Fruit fly (Drosophila melanogaster): ENCODE measurements around the gene CG15317.

The CG15317 gene

DNA sequence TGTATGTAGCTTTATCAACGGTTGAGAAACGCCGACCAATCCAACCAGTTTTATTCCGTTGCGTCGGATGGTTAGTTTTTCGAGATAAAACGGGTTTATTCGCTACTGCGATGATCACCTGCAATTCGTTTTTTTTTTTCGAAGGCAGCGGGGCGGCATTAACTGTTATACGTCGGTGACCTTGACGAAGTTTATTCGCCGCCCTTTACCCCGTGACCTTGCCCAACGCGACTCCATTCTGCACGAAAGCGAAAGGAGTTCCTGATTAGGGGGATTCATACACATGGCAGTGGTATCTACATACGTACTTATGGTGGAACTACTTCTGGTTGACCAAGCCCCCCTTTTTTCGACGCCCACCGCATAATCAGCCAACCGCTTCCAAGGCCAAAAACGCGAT, 24.2 kb upstream of the CG15317 start (continued):
- TF ChIP-seq disco-r (GFP tag; optimal IDR thresholded peaks at IDR 0.05): no peak
- TF ChIP-seq lmd (GFP tag; IDR thresholded peaks at IDR 0.05): no peak
- TF ChIP-seq CG9817 (tag; optimal IDR thresholded peaks at IDR 0.05): no peak
- no peak for TF ChIP-seq CG9932 (GFP tag; IDR thresholded peaks at IDR 0.05)
- TF ChIP-seq Doc2 (GFP tag; IDR thresholded peaks at IDR 0.05): no peak
- peak in 1 of 2 experiments; percentile 57 for TF ChIP-seq Hr78 (GFP tag; optimal IDR thresholded peaks at IDR 0.05)
- no peak for TF ChIP-seq lilli (GFP tag; optimal IDR thresholded peaks at IDR 0.05)
- no peak for TF ChIP-seq corto (GFP tag; optimal IDR thresholded peaks at IDR 0.05)
- TF ChIP-seq CG15601 (tag; optimal IDR thresholded peaks at IDR 0.05): no peak
- 0 out of 3 replicates have a peak, but pooled peaks have one; percentile 9 for TF ChIP-seq row (GFP tag; IDR thresholded peaks at IDR 0.05)
- TF ChIP-seq CG11560 (tag; IDR thresholded peaks at IDR 0.05): no peak
- TF ChIP-seq C15 (GFP tag; IDR thresholded peaks at IDR 0.05): no peak
- TF ChIP-seq CG31224 (GFP tag; IDR thresholded peaks at IDR 0.05): no peak
- no peak for TF ChIP-seq CG13296 (GFP tag; optimal IDR thresholded peaks at IDR 0.05)
- TF ChIP-seq ftz-f1 (GFP tag; optimal IDR thresholded peaks at IDR 0.05): peak; percentile 90
- no peak for TF ChIP-seq CG18599 (GFP tag; optimal IDR thresholded peaks at IDR 0.05)
- peak; percentile 10 for TF ChIP-seq Ets65A (GFP tag)
- TF ChIP-seq jigr1 (GFP tag; IDR thresholded peaks at IDR 0.05): no peak
- TF ChIP-seq CG4328 (GFP tag; optimal IDR thresholded peaks at IDR 0.05): no peak
- no peak for TF ChIP-seq CG32772 (GFP tag; IDR thresholded peaks at IDR 0.05)
- TF ChIP-seq z (GFP tag; IDR thresholded peaks at IDR 0.05): no peak
- TF ChIP-seq her (GFP tag; optimal IDR thresholded peaks at IDR 0.05): no peak
- no peak for TF ChIP-seq CG4707 (GFP tag; optimal IDR thresholded peaks at IDR 0.05)
- no peak for TF ChIP-seq sob (GFP tag; IDR thresholded peaks at IDR 0.05)
- TF ChIP-seq Blimp-1 (GFP tag; optimal IDR thresholded peaks at IDR 0.05): peak; percentile 85
- TF ChIP-seq wek (GFP tag; optimal IDR thresholded peaks at IDR 0.05): peak; percentile 61
- TF ChIP-seq CG17829 (tag; optimal IDR thresholded peaks at IDR 0.05): no peak
- peak; percentile 61 for TF ChIP-seq cwo (GFP tag; optimal IDR thresholded peaks at IDR 0.05)
- TF ChIP-seq tx (GFP tag; optimal IDR thresholded peaks at IDR 0.05): no peak
- TF ChIP-seq lab (GFP tag; optimal IDR thresholded peaks at IDR 0.05): peak; percentile 26
- no peak for TF ChIP-seq Awh (GFP tag; IDR thresholded peaks at IDR 0.05)
- TF ChIP-seq jumu (GFP tag; optimal IDR thresholded peaks at IDR 0.05): no peak
- TF ChIP-seq CHES-1-like (GFP tag; optimal IDR thresholded peaks at IDR 0.05): no peak
- TF ChIP-seq CG5180 (GFP tag; optimal IDR thresholded peaks at IDR 0.05): no peak
- TF ChIP-seq Aef1 (GFP tag; IDR thresholded peaks at IDR 0.05): no peak
- no peak for TF ChIP-seq HLHmδ (GFP tag; optimal IDR thresholded peaks at IDR 0.05)
- TF ChIP-seq pzg (GFP tag; optimal IDR thresholded peaks at IDR 0.05): no peak
- TF ChIP-seq hkb (optimal IDR thresholded peaks at IDR 0.05): no peak
- peak; percentile 26; the same call in 1 of the 2 replicates for TF ChIP-seq hkb (GFP tag; IDR thresholded peaks at IDR 0.05)
- no peak for TF ChIP-seq HLH54F (GFP tag; optimal IDR thresholded peaks at IDR 0.05)
- TF ChIP-seq CG6654 (GFP tag; optimal IDR thresholded peaks at IDR 0.05): no peak
- no peak for TF ChIP-seq seq (GFP tag; IDR thresholded peaks at IDR 0.05)
- TF ChIP-seq vvl (GFP tag; IDR thresholded peaks at IDR 0.05): 0 out of 2 replicates have a peak, but pooled peaks have one; percentile 8
- TF ChIP-seq phol (tag; optimal IDR thresholded peaks at IDR 0.05): no peak
- no peak for TF ChIP-seq CG7745 (tag; optimal IDR thresholded peaks at IDR 0.05)
- TF ChIP-seq Sox100B (GFP tag; optimal IDR thresholded peaks at IDR 0.05): no peak
- no peak for TF ChIP-seq CG17802 (tag; optimal IDR thresholded peaks at IDR 0.05)
- TF ChIP-seq CG18619 (GFP tag; optimal IDR thresholded peaks at IDR 0.05): no peak
- TF ChIP-seq CG9727 (GFP tag; optimal IDR thresholded peaks at IDR 0.05): no peak
- TF ChIP-seq slbo (GFP tag; IDR thresholded peaks at IDR 0.05): peak; percentile 20; the same call in 1 of the 2 replicates
- TF ChIP-seq ERR (GFP tag; optimal IDR thresholded peaks at IDR 0.05): peak; percentile 38
- TF ChIP-seq CG30020 (tag; optimal IDR thresholded peaks at IDR 0.05): no peak

All from whole organism, embryonic.